Worm (Caenorhabditis elegans): ENCODE measurements around the gene C06A6.4.

Gene C06A6.4

DNA sequence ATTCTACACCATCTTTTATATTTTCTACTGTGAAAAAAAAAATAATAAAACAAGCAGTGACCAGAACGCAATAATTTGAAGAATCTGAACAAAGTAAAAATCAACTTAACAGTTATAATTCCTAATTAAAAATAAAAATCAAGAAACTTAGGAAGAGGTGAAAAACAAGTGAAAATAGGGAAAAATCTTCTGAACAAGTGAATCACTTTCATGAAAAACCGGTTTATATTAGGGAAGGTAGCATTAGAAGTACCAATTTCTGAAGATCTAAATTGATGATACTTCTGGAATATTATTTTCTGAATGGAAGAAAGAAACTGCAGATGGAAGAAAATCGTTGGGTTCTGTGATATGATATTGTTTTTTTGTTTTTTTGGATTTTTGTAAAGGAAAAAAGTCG lies 7.4 kb upstream of the C06A6.4 start:
- TF ChIP-seq dao-5 (tag; optimal IDR thresholded peaks at IDR 0.05) (no peak), him-1 (tag; optimal IDR thresholded peaks at IDR 0.05) (no peak), W03F9.2 (tag; optimal IDR thresholded peaks at IDR 0.05) (no peak)

DNA sequence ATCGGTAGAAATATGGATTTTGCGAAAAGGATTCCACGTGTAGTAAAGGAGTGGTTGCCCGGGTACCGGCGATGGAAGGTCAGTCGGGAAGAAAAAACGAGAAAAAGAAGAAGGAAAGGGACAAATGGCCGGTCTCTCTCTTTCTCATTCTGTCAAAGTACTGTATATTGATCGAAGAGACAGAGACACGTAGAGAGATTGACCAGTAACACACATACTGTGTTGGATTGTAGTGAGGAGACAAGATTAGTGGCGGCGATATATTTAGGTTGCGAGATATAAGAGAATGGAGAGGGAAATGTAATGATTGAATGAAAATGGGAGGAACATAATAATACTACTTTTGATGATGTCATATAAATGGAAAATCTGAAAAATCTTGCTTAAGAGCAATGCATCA lies 6.9 kb upstream of the C06A6.4 start:
- TF ChIP-seq dao-5 (tag; optimal IDR thresholded peaks at IDR 0.05) (no peak), him-1 (tag; optimal IDR thresholded peaks at IDR 0.05) (no peak), W03F9.2 (tag; optimal IDR thresholded peaks at IDR 0.05) (no peak)

DNA sequence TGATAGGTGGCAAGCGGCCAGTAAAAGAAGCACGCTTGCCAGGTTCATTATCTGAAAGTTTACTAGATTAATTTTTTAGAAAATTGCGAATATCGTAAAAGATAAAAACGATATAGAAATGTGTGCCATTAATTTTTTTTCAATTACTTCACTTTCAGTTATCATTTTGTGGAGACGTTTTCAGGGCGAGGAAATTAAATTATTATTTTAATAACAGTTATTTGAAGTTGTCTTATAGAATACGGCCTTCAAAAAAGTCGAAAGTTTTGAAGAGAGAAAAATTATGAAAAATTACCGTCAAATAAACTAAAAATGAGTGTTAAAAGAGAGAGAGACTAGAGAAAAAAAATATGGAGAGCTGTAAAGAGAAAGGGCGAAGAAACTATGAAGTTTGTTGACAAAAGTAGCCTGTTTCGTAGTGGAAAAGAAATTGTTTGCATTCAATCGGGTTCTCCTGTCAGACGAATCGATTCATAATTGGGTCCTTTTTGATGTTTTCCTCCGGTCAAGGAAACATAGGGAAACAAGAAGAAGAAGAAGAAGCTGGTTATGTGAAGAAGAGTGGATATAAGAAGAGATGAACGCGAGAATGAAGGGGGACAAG lies 5.6 kb upstream of the C06A6.4 start, which contains the start of gene erp-44.2:
Gene erp-44.2 (minus strand): TSS at position 51 of the 604 bp plus-strand sequence.
- TF ChIP-seq dao-5 (tag; optimal IDR thresholded peaks at IDR 0.05) (no peak), W03F9.2 (tag; optimal IDR thresholded peaks at IDR 0.05) (no peak), him-1 (tag; optimal IDR thresholded peaks at IDR 0.05) (no peak)

DNA sequence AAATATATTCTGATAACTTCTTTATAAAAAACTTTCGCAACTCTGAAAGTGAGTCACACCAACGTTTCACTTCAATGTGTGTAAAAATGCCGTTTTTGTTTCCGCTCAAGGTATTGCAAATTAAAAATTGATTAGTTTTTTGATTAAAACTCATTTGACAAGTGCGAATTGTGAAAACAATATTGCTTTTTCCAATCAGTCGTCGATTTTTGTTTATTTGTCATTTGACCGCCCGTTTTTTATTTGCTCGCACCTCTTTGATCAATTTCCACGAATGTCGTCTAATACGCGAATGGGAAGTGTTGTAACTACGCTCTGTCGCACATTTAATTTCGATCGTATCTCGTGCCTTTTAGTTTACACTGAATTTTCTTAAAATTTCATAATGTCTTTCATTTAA lies 1.1 kb upstream of the C06A6.4 start, which contains the start of gene mvb-12:
Gene mvb-12 (plus strand): TSS at position 375 of the 400 bp plus-strand sequence.
- TF ChIP-seq him-1 (tag; optimal IDR thresholded peaks at IDR 0.05) (no peak), W03F9.2 (tag; optimal IDR thresholded peaks at IDR 0.05) (no peak), dao-5 (tag; optimal IDR thresholded peaks at IDR 0.05) (no peak)

DNA sequence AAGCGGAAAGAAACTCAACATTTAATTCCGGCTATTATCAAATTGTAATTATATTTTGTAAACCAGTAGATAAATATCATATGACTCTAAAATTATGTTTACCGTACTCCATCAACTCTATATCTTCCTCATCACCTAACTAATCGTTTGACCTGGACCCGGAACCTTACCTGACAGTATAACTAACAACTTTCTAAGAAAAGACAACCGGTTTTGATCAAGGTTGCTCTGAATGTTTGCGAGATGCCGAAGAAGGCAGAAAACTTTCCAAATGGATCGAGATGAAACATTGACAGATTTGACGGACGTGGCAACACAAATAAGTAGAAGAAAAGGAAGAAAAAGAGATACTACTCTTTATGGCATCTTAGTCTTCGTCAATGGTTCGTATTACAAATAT lies 4.4 kb downstream of the C06A6.4 start:
- TF ChIP-seq dao-5 (tag; optimal IDR thresholded peaks at IDR 0.05): no peak
- TF ChIP-seq W03F9.2 (tag; optimal IDR thresholded peaks at IDR 0.05): no peak
- no peak for TF ChIP-seq him-1 (tag; optimal IDR thresholded peaks at IDR 0.05)

DNA sequence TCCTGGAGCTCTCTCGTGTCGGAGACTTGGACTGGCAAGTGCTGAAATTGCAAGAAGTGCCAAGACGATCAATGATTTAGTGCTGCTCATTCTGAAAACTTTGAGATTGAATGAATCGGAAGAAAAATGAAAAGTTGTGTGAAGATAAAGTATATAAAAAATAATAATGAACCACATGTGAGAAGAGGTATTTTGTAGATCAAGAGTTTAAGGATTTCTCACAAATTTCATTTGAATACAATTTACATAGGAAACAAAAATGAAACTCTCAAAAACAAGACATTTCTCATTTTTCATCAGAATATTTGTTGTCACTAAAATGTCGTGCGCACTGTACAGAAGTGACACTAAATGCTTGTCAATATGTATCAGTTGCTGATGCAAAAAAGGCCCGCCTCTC lies 6.6 kb downstream of the C06A6.4 start, which contains the start of gene T14A8.2:
Gene T14A8.2 (minus strand): TSS at position 101 of the 400 bp plus-strand sequence.
- TF ChIP-seq W03F9.2 (tag; optimal IDR thresholded peaks at IDR 0.05) (no peak), him-1 (tag; optimal IDR thresholded peaks at IDR 0.05) (no peak), dao-5 (tag; optimal IDR thresholded peaks at IDR 0.05) (no peak)

DNA sequence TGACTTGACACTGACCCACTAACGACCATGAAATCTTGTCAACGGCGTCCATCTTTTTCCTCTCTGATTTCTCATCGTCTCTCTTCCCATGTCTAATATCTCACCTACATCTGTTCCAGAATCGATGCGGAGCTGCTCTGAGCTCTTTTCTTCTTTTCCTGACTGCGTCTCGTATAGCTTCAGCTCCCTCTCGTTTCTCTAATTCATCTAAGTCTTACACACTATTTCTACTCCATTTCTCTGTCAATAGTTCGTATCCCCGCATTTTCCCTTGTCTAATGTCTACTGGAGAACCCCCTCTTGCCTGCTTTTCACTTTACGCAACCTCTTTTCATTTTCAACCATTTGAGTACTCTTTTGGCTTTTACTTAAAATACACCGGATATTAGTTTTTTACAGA lies 11.2 kb downstream of the C06A6.4 start, which contains the start of gene ric-3:
Gene ric-3 (plus strand): TSS at position 400 of the 400 bp plus-strand sequence.
- TF ChIP-seq dao-5 (tag; optimal IDR thresholded peaks at IDR 0.05) (no peak), W03F9.2 (tag; optimal IDR thresholded peaks at IDR 0.05) (no peak), him-1 (tag; optimal IDR thresholded peaks at IDR 0.05) (no peak)

DNA sequence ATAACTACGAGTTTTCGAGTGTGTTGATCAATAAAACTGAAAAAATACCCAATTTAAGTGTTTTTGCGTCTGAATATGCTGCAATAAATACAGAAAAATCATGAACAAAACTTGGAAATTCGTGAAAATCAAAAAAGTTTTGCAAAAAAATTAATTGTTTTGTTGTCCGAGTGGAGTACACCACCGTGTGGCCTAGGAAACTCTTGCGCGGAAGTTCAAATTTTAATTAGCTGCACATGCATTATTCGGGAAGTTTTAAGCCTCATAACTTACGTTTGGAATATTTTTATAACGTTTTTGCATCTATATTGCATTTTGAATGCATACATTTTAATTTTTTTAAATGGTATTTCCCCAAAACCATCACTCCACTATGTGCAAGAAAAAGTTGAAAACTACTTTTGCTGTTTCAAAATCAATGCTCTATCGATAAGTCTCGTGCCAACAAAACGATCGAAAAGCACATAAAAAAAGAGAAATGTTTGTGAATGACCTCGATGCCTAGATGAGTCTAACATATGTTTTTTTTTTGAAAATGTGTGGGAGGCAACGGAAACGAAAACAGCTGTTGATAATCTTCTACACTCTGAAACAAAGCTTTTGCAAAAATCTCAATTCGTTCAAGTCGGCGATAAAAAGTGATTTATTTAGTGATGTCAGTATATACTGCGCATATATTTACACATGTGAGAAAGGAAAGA lies 12.5 kb downstream of the C06A6.4 start:
- TF ChIP-seq dao-5 (tag; optimal IDR thresholded peaks at IDR 0.05): no peak
- TF ChIP-seq W03F9.2 (tag; optimal IDR thresholded peaks at IDR 0.05): peak; percentile 21

DNA sequence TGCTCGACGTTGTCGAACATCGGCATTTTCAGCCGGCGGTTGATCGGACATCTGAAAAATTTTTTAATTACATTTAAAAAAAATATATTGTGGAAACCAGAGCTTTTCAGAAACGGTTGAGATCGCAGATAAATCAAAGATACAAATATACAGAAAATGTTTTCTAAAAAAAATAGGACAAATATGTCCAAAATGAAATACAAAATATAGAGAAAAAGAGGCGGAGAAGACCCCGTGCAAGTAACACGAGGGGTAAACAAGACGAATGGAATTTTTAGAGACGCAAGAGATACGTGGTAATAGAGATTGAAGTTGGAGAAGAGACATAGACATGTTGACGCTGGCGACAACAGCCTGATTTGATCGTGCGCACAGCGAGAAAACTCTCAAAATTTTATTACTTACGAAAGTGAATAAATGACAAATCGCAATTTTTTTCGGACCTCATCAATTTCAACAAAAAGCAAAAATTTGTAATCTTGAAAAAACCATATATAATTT lies 13.4 kb downstream of the C06A6.4 start, which contains the start of gene cdgs-1:
Gene cdgs-1 (minus strand): TSS at position 51 of the 501 bp plus-strand sequence.
- no peak for TF ChIP-seq him-1 (tag; optimal IDR thresholded peaks at IDR 0.05)
- no peak for TF ChIP-seq dao-5 (tag; optimal IDR thresholded peaks at IDR 0.05)
- no peak for TF ChIP-seq W03F9.2 (tag; optimal IDR thresholded peaks at IDR 0.05)

DNA sequence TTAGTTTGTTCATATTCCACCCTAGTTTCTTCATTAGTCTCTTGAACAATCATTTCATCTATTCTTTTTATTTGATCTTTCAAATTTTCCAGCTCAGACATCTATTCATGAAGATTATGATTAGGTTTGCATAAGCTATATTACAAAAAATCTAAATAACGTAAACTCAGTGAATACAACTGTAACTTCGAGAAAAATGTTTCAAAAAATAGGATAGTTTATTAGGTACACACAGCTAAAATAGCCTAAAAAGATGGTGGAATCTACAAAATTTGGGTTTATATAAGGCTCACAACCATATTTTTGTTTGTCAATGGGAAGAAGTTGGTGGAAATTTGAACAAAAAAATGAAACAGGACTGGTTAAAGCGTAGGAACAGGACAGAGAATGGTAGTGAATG lies 16.4 kb downstream of the C06A6.4 start, which contains the start of gene zgpa-1:
Gene zgpa-1 (minus strand): TSS at position 101 of the 400 bp plus-strand sequence.
- no peak for TF ChIP-seq dao-5 (tag; optimal IDR thresholded peaks at IDR 0.05)
- TF ChIP-seq W03F9.2 (tag; optimal IDR thresholded peaks at IDR 0.05): no peak
- no peak for TF ChIP-seq him-1 (tag; optimal IDR thresholded peaks at IDR 0.05)

DNA sequence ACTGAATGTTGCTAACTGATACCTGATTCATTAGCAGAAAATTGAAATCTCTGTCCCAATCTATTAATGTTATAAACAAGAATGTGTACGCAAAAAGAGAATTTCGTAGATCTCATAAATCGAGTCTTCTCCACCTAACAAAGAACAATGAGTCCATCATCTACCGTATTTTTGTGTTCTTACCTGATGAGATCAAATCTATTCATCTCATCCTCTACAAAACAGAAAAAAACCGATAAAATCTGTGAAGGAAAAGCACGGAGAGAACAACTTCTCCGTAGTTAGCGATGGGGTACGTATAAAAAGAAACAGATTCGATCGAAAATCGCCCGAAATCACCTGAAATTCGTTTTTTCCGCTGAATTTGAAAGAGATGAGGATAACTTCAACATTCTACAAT lies 20.5 kb downstream of the C06A6.4 start, which contains the start of gene C33H5.1:
Gene C33H5.1 (plus strand): TSS at position 330 of the 400 bp plus-strand sequence.
- TF ChIP-seq him-1 (tag; optimal IDR thresholded peaks at IDR 0.05) (no peak), W03F9.2 (tag; optimal IDR thresholded peaks at IDR 0.05) (no peak), dao-5 (tag; optimal IDR thresholded peaks at IDR 0.05) (no peak)

DNA sequence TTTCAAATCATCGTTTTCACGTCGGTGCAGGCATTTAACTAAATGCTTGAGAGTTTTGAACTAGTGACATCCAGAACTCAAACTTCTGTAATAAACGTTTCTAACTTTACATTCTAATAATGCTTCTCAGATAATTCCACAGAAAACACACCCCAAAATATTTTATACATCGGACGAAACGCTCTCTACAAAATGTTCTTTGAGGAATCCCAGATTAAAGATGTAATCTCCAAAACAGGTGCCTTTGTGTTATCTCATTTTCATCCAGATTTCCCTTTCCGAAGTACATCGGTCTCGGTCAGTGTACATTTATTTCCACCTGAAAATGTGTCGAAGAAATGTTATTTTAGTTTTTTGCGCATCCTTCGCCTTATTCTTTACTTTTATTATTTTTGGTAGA lies 24.4 kb downstream of the C06A6.4 start, which contains the start of gene C33H5.2:
Gene C33H5.2 (plus strand): TSS at position 301 of the 400 bp plus-strand sequence.
- TF ChIP-seq him-1 (tag; optimal IDR thresholded peaks at IDR 0.05) (no peak), dao-5 (tag; optimal IDR thresholded peaks at IDR 0.05) (no peak), W03F9.2 (tag; optimal IDR thresholded peaks at IDR 0.05) (no peak)

DNA sequence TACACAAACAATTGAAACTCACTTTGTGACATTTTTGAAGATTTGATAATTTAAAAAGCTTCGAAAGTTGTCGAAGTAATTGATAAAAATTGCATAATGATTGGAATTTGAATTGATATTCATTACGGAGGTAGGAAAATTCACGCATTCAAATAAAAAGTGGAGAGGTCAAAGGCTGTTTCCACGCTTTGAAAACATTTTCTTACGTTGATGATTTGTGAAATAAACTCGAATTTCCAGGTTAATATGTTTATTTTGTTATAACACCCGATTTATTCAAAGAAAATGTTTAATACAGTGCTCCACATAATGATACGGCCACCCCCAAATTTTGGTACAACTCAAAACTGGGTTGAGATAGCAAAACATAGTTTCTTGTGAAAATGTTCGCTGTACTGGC lies 25.8 kb downstream of the C06A6.4 start, which contains the start of gene C33H5.16:
Gene C33H5.16 (minus strand): TSS at position 101 of the 400 bp plus-strand sequence.
- TF ChIP-seq him-1 (tag; optimal IDR thresholded peaks at IDR 0.05) (no peak), dao-5 (tag; optimal IDR thresholded peaks at IDR 0.05) (no peak), W03F9.2 (tag; optimal IDR thresholded peaks at IDR 0.05) (no peak)

DNA sequence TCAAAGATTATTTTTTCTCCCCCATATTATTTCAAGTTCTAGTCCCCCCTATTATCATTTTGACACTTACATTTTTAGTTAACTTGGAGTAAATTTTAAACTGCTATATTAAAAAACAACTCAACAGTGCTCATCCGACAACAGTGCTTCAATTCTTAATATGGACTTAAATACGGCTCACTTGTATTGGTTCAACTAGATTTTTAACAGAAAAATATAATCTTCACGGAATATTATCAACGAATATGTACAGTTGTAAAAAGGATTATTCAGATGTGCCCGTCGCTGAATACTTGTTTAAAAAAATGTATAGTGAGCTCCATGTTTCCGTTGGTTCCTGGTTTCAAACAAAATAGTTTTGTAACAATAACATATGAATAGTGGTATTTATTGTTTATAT lies 28.8 kb downstream of the C06A6.4 start:
- TF ChIP-seq him-1 (tag; optimal IDR thresholded peaks at IDR 0.05) (no peak), dao-5 (tag; optimal IDR thresholded peaks at IDR 0.05) (no peak), W03F9.2 (tag; optimal IDR thresholded peaks at IDR 0.05) (no peak)

All from whole organism, L4/young adult.